Fruit fly (Drosophila melanogaster) whole organism, embryonic: Measurements from ENCODE around the gene Gr61a.

Experiments used
- Abd-B ChIP-seq: fragments of 200-800 bp; sonication (Bioruptor generic); optimal IDR thresholded peaks from 2 replicates; lab custom pipeline; 2018; ENCODE audit warnings: missing biosample characterization, mild to moderate bottlenecking, missing genetic modification characterization, moderate library complexity
- Adf1 ChIP-seq: fragments of 200-800 bp; sonication (Bioruptor generic); IDR thresholded peaks from 2 replicates; pipeline ENCODE4 v1.3.6; 2022; ENCODE audit warnings: missing biosample characterization, missing genetic modification characterization
- B-H1 ChIP-seq: fragments of 200-800 bp; sonication (Bioruptor generic); IDR thresholded peaks from 3 replicates; pipeline ENCODE4 v1.3.6; 2022; ENCODE audit warnings: missing biosample characterization, missing genetic modification characterization
- Bgb ChIP-seq: fragments of 200-800 bp; sonication (Bioruptor generic); IDR thresholded peaks from 2 replicates; pipeline ENCODE4 v1.3.6; 2022; ENCODE audit warnings: missing biosample characterization, missing genetic modification characterization; ENCODE audit not compliant: partially characterized antibody
- CG11247 ChIP-seq: fragments of 200-800 bp; sonication (Bioruptor generic); IDR thresholded peaks from 2 replicates; pipeline ENCODE4 v1.3.6; 2022; ENCODE audit warnings: missing biosample characterization, missing genetic modification characterization
- CG11695 ChIP-seq: fragments of 200-800 bp; sonication (Bioruptor generic); IDR thresholded peaks from 3 replicates; pipeline ENCODE4 v1.3.6; 2022; ENCODE audit warnings: missing biosample characterization, missing genetic modification characterization
- CG12391 ChIP-seq: fragments of 200-800 bp; sonication (Bioruptor generic); optimal IDR thresholded peaks from 3 replicates; lab custom pipeline; 2018; ENCODE audit warnings: missing biosample characterization, mild to moderate bottlenecking, missing genetic modification characterization, moderate library complexity
- CG1529 ChIP-seq: fragments of 200-800 bp; sonication (Bioruptor generic); optimal IDR thresholded peaks from 3 replicates; lab custom pipeline; 2018; ENCODE audit warnings: missing biosample characterization, missing genetic modification characterization
- CG1647 ChIP-seq: fragments of 200-800 bp; sonication (Bioruptor generic); optimal IDR thresholded peaks from 3 replicates; lab custom pipeline; 2016; ENCODE audit warnings: missing biosample characterization, missing genetic modification characterization
- CG17186 ChIP-seq: fragments of 200-800 bp; sonication (Bioruptor generic); optimal IDR thresholded peaks from 3 replicates; lab custom pipeline; 2017; ENCODE audit warnings: missing biosample characterization, missing genetic modification reagents, missing genetic modification characterization
- CG18599 ChIP-seq: fragments of 200-800 bp; sonication (Bioruptor generic); optimal IDR thresholded peaks from 3 replicates; lab custom pipeline; 2017; ENCODE audit warnings: missing biosample characterization, missing genetic modification characterization, mild to moderate bottlenecking, moderate library complexity, missing genetic modification reagents
- CG18619 ChIP-seq: fragments of 200-800 bp; sonication (Bioruptor generic); optimal IDR thresholded peaks from 3 replicates; lab custom pipeline; 2017; ENCODE audit warnings: missing biosample characterization, mild to moderate bottlenecking, missing genetic modification characterization
- CG2116 ChIP-seq: fragments of 200-800 bp; sonication (Bioruptor generic); optimal IDR thresholded peaks from 3 replicates; lab custom pipeline; 2018; ENCODE audit warnings: missing biosample characterization, mild to moderate bottlenecking, missing genetic modification characterization
- CG31441 ChIP-seq: fragments of 200-800 bp; sonication (Bioruptor generic); IDR thresholded peaks from 2 replicates; pipeline ENCODE4 v1.3.6; 2022; ENCODE audit warnings: missing biosample characterization, missing genetic modification characterization
- CG33213 ChIP-seq: fragments of 200-800 bp; sonication (Bioruptor generic); optimal IDR thresholded peaks from 3 replicates; lab custom pipeline; 2016; ENCODE audit warnings: missing biosample characterization, missing genetic modification characterization
- CG33557 ChIP-seq: fragments of 200-800 bp; sonication (Bioruptor generic); optimal IDR thresholded peaks from 2 replicates; lab custom pipeline; 2019; ENCODE audit warnings: missing biosample characterization, mild to moderate bottlenecking, missing genetic modification characterization, moderate library complexity
- CG34224 ChIP-seq: fragments of 200-800 bp; sonication (Bioruptor generic); IDR thresholded peaks from 3 replicates; pipeline ENCODE4 v1.3.6; 2022; ENCODE audit warnings: missing biosample characterization, missing genetic modification characterization; ENCODE audit not compliant: partially characterized antibody
- CG43689 ChIP-seq: fragments of 200-800 bp; sonication (Bioruptor generic); IDR thresholded peaks from 2 replicates; pipeline ENCODE4 v1.3.6; 2022; ENCODE audit warnings: missing biosample characterization, missing genetic modification characterization
- CG4617 ChIP-seq: fragments of 200-800 bp; sonication (Bioruptor generic); optimal IDR thresholded peaks from 3 replicates; lab custom pipeline; 2016; ENCODE audit warnings: missing biosample characterization, missing genetic modification characterization, borderline replicate concordance
- CG5245 ChIP-seq: fragments of 200-800 bp; sonication (Bioruptor generic); optimal IDR thresholded peaks from 3 replicates; lab custom pipeline; 2016; ENCODE audit warnings: missing biosample characterization, missing genetic modification characterization
- CG7556 ChIP-seq: fragments of 200-800 bp; sonication (Bioruptor generic); optimal IDR thresholded peaks from 2 replicates; lab custom pipeline; 2017; ENCODE audit warnings: missing biosample characterization, mild to moderate bottlenecking, missing genetic modification characterization
- CG8089 ChIP-seq: fragments of 200-800 bp; sonication (Bioruptor generic); optimal IDR thresholded peaks from 3 replicates; lab custom pipeline; 2016; ENCODE audit warnings: missing biosample characterization, missing genetic modification characterization
- CG8765 ChIP-seq: fragments of 200-800 bp; sonication (Bioruptor generic); IDR thresholded peaks from 2 replicates; pipeline ENCODE4 v1.3.6; 2022; ENCODE audit warnings: missing biosample characterization, missing genetic modification characterization
- CG9437 ChIP-seq: fragments of 200-800 bp; sonication (Bioruptor generic); optimal IDR thresholded peaks from 2 replicates; lab custom pipeline; 2018; ENCODE audit warnings: missing biosample characterization, mild to moderate bottlenecking, missing genetic modification characterization
- CrebB ChIP-seq: fragments of 200-800 bp; sonication (Bioruptor generic); optimal IDR thresholded peaks from 3 replicates; lab custom pipeline; 2018; ENCODE audit warnings: missing biosample characterization, mild to moderate bottlenecking, missing genetic modification characterization
- Dfd ChIP-seq, 2 experiments: fragments of >200 bp; optimal IDR thresholded peaks; 2 replicates each; lab custom pipeline; 2017; ENCODE audit warnings: missing biosample characterization in 2 of 2, missing genetic modification characterization in 2 of 2
- E2f2 ChIP-seq: fragments of 200-800 bp; sonication (Bioruptor generic); IDR thresholded peaks from 2 replicates; pipeline ENCODE4 v1.3.6; 2022; ENCODE audit warnings: missing biosample characterization, missing genetic modification characterization
- Fer2 ChIP-seq: fragments of 200-800 bp; sonication (Bioruptor generic); optimal IDR thresholded peaks from 2 replicates; lab custom pipeline; 2018; ENCODE audit warnings: missing biosample characterization, mild to moderate bottlenecking, missing genetic modification characterization, moderate library complexity
- Hey ChIP-seq: fragments of 200-800 bp; sonication (Bioruptor generic); optimal IDR thresholded peaks from 3 replicates; lab custom pipeline; 2018; ENCODE audit warnings: missing biosample characterization, mild to moderate bottlenecking, missing genetic modification characterization
- Hr78 ChIP-seq, 2 experiments: fragments of 200-800 bp in 1 of 2; fragments of >200 bp in 1 of 2; sonication (Bioruptor generic) in 1 of 2; optimal IDR thresholded peaks; 2 replicates each; lab custom pipeline; 2017 to 2019; ENCODE audit warnings: missing biosample characterization in 2 of 2, missing genetic modification characterization in 2 of 2, mild to moderate bottlenecking in 1 of 2, moderate library complexity in 1 of 2
- Lim3 ChIP-seq: fragments of 200-800 bp; sonication (Bioruptor generic); IDR thresholded peaks from 2 replicates; pipeline ENCODE4 v1.3.6; 2022; ENCODE audit warnings: missing biosample characterization, missing genetic modification characterization
- NFAT ChIP-seq: fragments of 200-800 bp; sonication (Bioruptor generic); IDR thresholded peaks from 2 replicates; pipeline ENCODE4 v1.3.6; 2022; ENCODE audit warnings: missing biosample characterization, missing genetic modification characterization
- Nf-YC ChIP-seq: fragments of 200-800 bp; optimal IDR thresholded peaks from 3 replicates; lab custom pipeline; 2019; ENCODE audit warnings: missing biosample characterization, mild to moderate bottlenecking, missing genetic modification characterization, moderate library complexity
- Rx ChIP-seq: fragments of 200-800 bp; sonication (Bioruptor generic); IDR thresholded peaks from 2 replicates; pipeline ENCODE4 v1.3.6; 2022; ENCODE audit warnings: missing biosample characterization, missing genetic modification characterization
- Stat92E ChIP-seq, 3 experiments: fragments of >200 bp in 2 of 3; fragments of 200-800 bp in 1 of 3; sonication (Bioruptor generic) in 1 of 3; optimal IDR thresholded peaks; 2 replicates each; lab custom pipeline; 2017 to 2019; ENCODE audit warnings: missing biosample characterization in 3 of 3, missing genetic modification characterization in 3 of 3, mild to moderate bottlenecking in 1 of 3, moderate library complexity in 1 of 3
- Usf ChIP-seq: fragments of 200-800 bp; sonication (Bioruptor generic); optimal IDR thresholded peaks from 2 replicates; lab custom pipeline; 2017; ENCODE audit warnings: missing genotype, missing biosample characterization, missing genetic modification characterization
- bsh ChIP-seq, 2 experiments: fragments of 200-800 bp; sonication (Bioruptor generic); optimal IDR thresholded peaks; 2 replicates each; lab custom pipeline; 2017 to 2018; ENCODE audit warnings: mild to moderate bottlenecking in 2 of 2, missing biosample characterization in 2 of 2, missing genetic modification characterization in 2 of 2, moderate library complexity in 1 of 2
- cato ChIP-seq: fragments of 200-800 bp; sonication (Bioruptor generic); optimal IDR thresholded peaks from 2 replicates; lab custom pipeline; 2016; ENCODE audit warnings: missing biosample characterization, missing genetic modification characterization, borderline replicate concordance
- emc ChIP-seq: fragments of 200-800 bp; sonication (Bioruptor generic); optimal IDR thresholded peaks from 2 replicates; lab custom pipeline; 2016; ENCODE audit warnings: missing biosample characterization, missing genetic modification characterization
- fd96Cb ChIP-seq: fragments of 200-800 bp; sonication (Bioruptor generic); optimal IDR thresholded peaks from 2 replicates; lab custom pipeline; 2018; ENCODE audit warnings: missing biosample characterization, mild to moderate bottlenecking, missing genetic modification characterization, moderate library complexity
- gsb-n ChIP-seq: fragments of 200-800 bp; sonication (Bioruptor generic); optimal IDR thresholded peaks from 3 replicates; lab custom pipeline; 2018; ENCODE audit warnings: missing biosample characterization, mild to moderate bottlenecking, missing genetic modification characterization
- hb ChIP-seq: fragments of 200-800 bp; sonication (Bioruptor generic); IDR thresholded peaks from 3 replicates; pipeline ENCODE4 v1.3.6; 2022; ENCODE audit warnings: missing biosample characterization, missing genetic modification characterization; ENCODE audit not compliant: partially characterized antibody
- lab ChIP-seq: fragments of 200-800 bp; sonication (Bioruptor generic); optimal IDR thresholded peaks from 3 replicates; lab custom pipeline; 2017; ENCODE audit warnings: missing biosample characterization, missing genetic modification characterization, mild to moderate bottlenecking, moderate library complexity, missing genetic modification reagents
- lilli ChIP-seq: fragments of 200-800 bp; sonication (Bioruptor generic); optimal IDR thresholded peaks from 3 replicates; lab custom pipeline; 2016; ENCODE audit warnings: missing biosample characterization, missing genetic modification characterization
- p53 ChIP-seq: fragments of 200-800 bp; sonication (Bioruptor generic); optimal IDR thresholded peaks from 2 replicates; lab custom pipeline; 2016; ENCODE audit warnings: missing biosample characterization, missing genetic modification characterization
- phol ChIP-seq: fragments of 200-800 bp; sonication (Bioruptor generic); optimal IDR thresholded peaks from 3 replicates; lab custom pipeline; 2018; ENCODE audit warnings: missing biosample characterization, mild to moderate bottlenecking, missing genetic modification characterization, moderate library complexity
- pzg ChIP-seq: fragments of 200-800 bp; sonication (Bioruptor generic); optimal IDR thresholded peaks from 3 replicates; lab custom pipeline; 2018; ENCODE audit warnings: missing biosample characterization, mild to moderate bottlenecking, missing genetic modification characterization, moderate library complexity
- schlank ChIP-seq: fragments of 200-800 bp; sonication (Bioruptor generic); optimal IDR thresholded peaks from 2 replicates; lab custom pipeline; 2018; ENCODE audit warnings: missing biosample characterization, mild to moderate bottlenecking, missing genetic modification characterization
- unpg ChIP-seq: fragments of 200-800 bp; sonication (Bioruptor generic); optimal IDR thresholded peaks from 3 replicates; lab custom pipeline; 2018; ENCODE audit warnings: missing biosample characterization, mild to moderate bottlenecking, missing genetic modification characterization, moderate library complexity

Gr61a gene

dm6 chr3L:802700-803273 is 38.5 kb upstream of the Gr61a start (continued):
- TF ChIP-seq CrebB (peak; percentile 83), Stat92E (GFP tag; optimal IDR thresholded peaks at IDR 0.05; lab: Kevin White, UChicago) (no peak), schlank (tag; lab: Kevin White, UChicago) (peak; percentile 90), lab (GFP tag; lab: Kevin White, UChicago) (peak; percentile 94), E2f2 (peak; percentile 59; the same call in 1 of the 2 replicates), CG33213 (peak; percentile 91), bsh (GFP tag; optimal IDR thresholded peaks at IDR 0.05; lab: Kevin White, UChicago) (peak; percentile 77 to 91), CG9437 (GFP tag; lab: Kevin White, UChicago) (peak; percentile 66), phol (tag; lab: Kevin White, UChicago) (peak; percentile 79), CG11247 (GFP tag; lab: Robert Waterston, UW) (peak; percentile 91), CG1647 (GFP tag; lab: Kevin White, UChicago) (peak; percentile 89), lilli (peak; percentile 91), Rx (GFP tag; lab: Robert Waterston, UW) (peak; percentile 87), Hr78 (GFP tag; optimal IDR thresholded peaks at IDR 0.05; lab: Kevin White, UChicago) (peak in 1 of 2 experiments; percentile 56), CG8089 (peak; percentile 82), cato (GFP tag; lab: Kevin White, UChicago) (peak; percentile 70), Nf-YC (tag; lab: Kevin White, UChicago) (peak; percentile 61), Dfd (GFP tag; optimal IDR thresholded peaks at IDR 0.05; lab: Kevin White, UChicago) (no peak), CG18619 (GFP tag; lab: Kevin White, UChicago) (peak; percentile 80), B-H1 (GFP tag; lab: Robert Waterston, UW) (peak; percentile 89), CG18599 (peak; percentile 95), Bgb (no peak), Usf (GFP tag; lab: Kevin White, UChicago) (peak; percentile 58), pzg (no peak), unpg (GFP tag; lab: Kevin White, UChicago) (peak; percentile 91), CG12391 (peak; percentile 86), CG7556 (GFP tag; lab: Kevin White, UChicago) (peak; percentile 91), CG4617 (GFP tag; lab: Kevin White, UChicago) (peak; percentile 59), CG33557 (peak; percentile 71), CG34224 (GFP tag; lab: Robert Waterston, UW) (no peak), CG5245 (GFP tag; lab: Kevin White, UChicago) (peak; percentile 89), Hey (tag; lab: Kevin White, UChicago) (peak; percentile 98), CG2116 (GFP tag; lab: Kevin White, UChicago) (peak; percentile 36), hb (GFP tag; lab: Robert Waterston, UW) (no peak), Lim3 (GFP tag; lab: Robert Waterston, UW) (peak; percentile 58), CG11695 (GFP tag; lab: Robert Waterston, UW) (peak; percentile 92), Adf1 (GFP tag; lab: Robert Waterston, UW) (peak; percentile 66), NFAT (GFP tag; lab: Robert Waterston, UW) (peak; percentile 88), CG17186 (GFP tag; lab: Kevin White, UChicago) (peak; percentile 59), CG1529 (GFP tag; lab: Kevin White, UChicago) (peak; percentile 77), p53 (GFP tag; lab: Kevin White, UChicago) (peak; percentile 69), fd96Cb (tag; lab: Kevin White, UChicago) (peak; percentile 88), gsb-n (peak; percentile 86), Fer2 (peak; percentile 55), CG31441 (GFP tag; lab: Robert Waterston, UW) (peak; percentile 77), CG8765 (GFP tag; lab: Robert Waterston, UW) (peak; percentile 74), CG43689 (peak; percentile 69), emc (GFP tag; lab: Kevin White, UChicago) (peak; percentile 68), Abd-B (GFP tag; lab: Kevin White, UChicago) (peak; percentile 81)
